Worm (Caenorhabditis elegans) whole organism, midembryonic: ENCODE results near the gene F20G2.3.

Experiments used
- T22C8.4 ChIP-seq: fragments of 200-800 bp; sonication (Bioruptor generic); IDR thresholded peaks from 2 replicates; pipeline ENCODE4 v1.3.6; 2022; ENCODE audit warnings: missing genetic modification characterization, missing compliant biosample characterization
- cog-1 ChIP-seq: sonication (generic microtip); optimal IDR thresholded peaks from 2 replicates; lab custom pipeline; 2016; ENCODE audit warnings: missing genetic modification characterization, missing compliant biosample characterization
- flt-1 ChIP-seq: fragments of 200-800 bp; sonication (Bioruptor generic); IDR thresholded peaks from 2 replicates; pipeline ENCODE4 v1.3.6; 2022; ENCODE audit warnings: missing genetic modification characterization, missing compliant biosample characterization
- klf-2 ChIP-seq: fragments of 200-800 bp; sonication (Bioruptor generic); conservative IDR thresholded peaks from 2 replicates; pipeline ENCODE4 v1.3.6; 2022; ENCODE audit warnings: missing genetic modification reagents, missing genetic modification characterization, missing compliant biosample characterization
- med-1 ChIP-seq: sonication (generic microtip); optimal IDR thresholded peaks from 2 replicates; lab custom pipeline; 2017; ENCODE audit warnings: missing genetic modification characterization, mild to moderate bottlenecking, missing compliant biosample characterization, antibody characterized with exemption, missing genetic modification reagents; ENCODE audit not compliant: insufficient read depth
- ref-1 ChIP-seq: fragments of 200-800 bp; sonication (Bioruptor generic); conservative IDR thresholded peaks from 2 replicates; pipeline ENCODE4 v1.3.6; 2022; ENCODE audit warnings: missing genetic modification reagents, missing genetic modification characterization, missing compliant biosample characterization
- tab-1 ChIP-seq: fragments of 200-800 bp; sonication (Bioruptor generic); IDR thresholded peaks from 2 replicates; pipeline ENCODE4 v1.3.6; 2022; ENCODE audit warnings: missing genetic modification characterization, missing compliant biosample characterization
- ztf-23 ChIP-seq: fragments of 200-800 bp; sonication (Bioruptor generic); IDR thresholded peaks from 2 replicates; pipeline ENCODE4 v1.3.6; 2022; ENCODE audit warnings: missing genetic modification reagents, missing genetic modification characterization, missing compliant biosample characterization
- ztf-29 ChIP-seq: fragments of 200-800 bp; sonication (Bioruptor generic); IDR thresholded peaks from 2 replicates; pipeline ENCODE4 v1.3.6; 2022; ENCODE audit warnings: missing genetic modification reagents, missing genetic modification characterization, missing compliant biosample characterization

The F20G2.3 gene

ce11 chrV:13775529-13775928 lies 7.2 kb upstream of the F20G2.3 start, which contains the start of gene F53C11.1:
Gene F53C11.1, plus strand, starts transcription at chrV:13775796.
- TF ChIP-seq ztf-29 (GFP tag; lab: Robert Waterston, UW) (no peak), T22C8.4 (GFP tag; lab: Robert Waterston, UW) (no peak), klf-2 (GFP tag; lab: Robert Waterston, UW) (no peak), ztf-23 (GFP tag; lab: Robert Waterston, UW) (no peak), flt-1 (GFP tag; lab: Robert Waterston, UW) (no peak), med-1 (GFP tag; lab: Kevin White, UChicago) (no peak), tab-1 (GFP tag; lab: Robert Waterston, UW) (no peak), cog-1 (no peak), ref-1 (GFP tag; lab: Robert Waterston, UW) (no peak)

- TF ChIP-seq flt-1 (GFP tag; lab: Robert Waterston, UW) (no peak), ztf-29 (GFP tag; lab: Robert Waterston, UW) (no peak), klf-2 (GFP tag; lab: Robert Waterston, UW) (no peak), T22C8.4 (GFP tag; lab: Robert Waterston, UW) (no peak), ref-1 (GFP tag; lab: Robert Waterston, UW) (no peak), cog-1 (no peak), med-1 (GFP tag; lab: Kevin White, UChicago) (no peak)
Observed at ce11 chrV:13771209-13771608, 2.9 kb upstream of the F20G2.3 start, which contains the start of gene F20G2.5. Gene F20G2.5, plus strand, starts transcription at chrV:13771509.

DNA sequence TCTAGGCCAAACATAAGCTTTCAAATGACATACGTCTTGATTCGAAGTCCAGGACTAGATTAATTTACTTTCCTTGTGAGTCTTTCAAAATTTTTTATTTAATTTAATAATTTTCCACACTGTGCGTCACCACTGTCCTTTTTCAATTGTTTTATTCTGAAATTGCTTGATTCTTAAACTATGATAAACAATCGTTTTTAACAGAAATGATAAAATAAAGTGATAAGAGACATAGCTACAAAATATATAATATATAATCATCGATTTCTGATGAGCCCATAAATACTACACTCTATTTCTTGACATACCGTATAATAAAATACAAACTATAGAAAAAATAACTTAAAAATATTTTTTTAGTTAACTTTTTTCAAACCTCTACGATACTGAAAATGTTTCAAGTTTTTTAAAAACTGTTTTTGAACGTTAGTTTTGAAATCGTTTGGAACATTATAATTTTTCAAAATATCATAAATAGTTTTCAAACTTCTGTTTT lies 701 bp upstream of the F20G2.3 start, which contains the start of gene nas-24:
Gene nas-24, plus strand, starts transcription at position 446 of the 496 bp plus-strand sequence.
- TF ChIP-seq tab-1 (GFP tag; lab: Robert Waterston, UW) (no peak), klf-2 (GFP tag; lab: Robert Waterston, UW) (no peak), med-1 (GFP tag; lab: Kevin White, UChicago) (no peak), T22C8.4 (GFP tag; lab: Robert Waterston, UW) (no peak), ztf-23 (GFP tag; lab: Robert Waterston, UW) (no peak), ref-1 (GFP tag; lab: Robert Waterston, UW) (no peak), flt-1 (GFP tag; lab: Robert Waterston, UW) (no peak)

DNA sequence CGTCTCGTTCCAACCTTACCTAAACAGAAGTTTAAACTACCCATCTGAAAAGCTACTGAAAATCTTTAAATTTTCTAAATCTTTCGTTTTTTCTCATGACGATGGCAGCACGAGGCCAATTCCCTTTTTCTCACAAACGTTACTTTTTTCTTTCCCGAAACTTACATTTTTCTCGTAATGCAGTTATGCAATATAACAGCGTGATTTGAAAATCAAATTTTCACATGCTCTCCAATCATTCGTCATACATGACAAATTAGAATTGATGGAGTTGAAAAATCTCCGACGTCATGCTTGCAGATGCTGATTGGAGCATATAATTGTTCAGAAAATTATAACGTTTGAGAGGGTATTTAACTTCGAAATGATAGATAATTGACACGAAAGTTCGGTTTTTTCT lies 4.6 kb downstream of the F20G2.3 start:
- TF ChIP-seq flt-1 (GFP tag; lab: Robert Waterston, UW) = no peak
- TF ChIP-seq T22C8.4 (GFP tag; lab: Robert Waterston, UW) = no peak
- no peak for TF ChIP-seq ztf-29 (GFP tag; lab: Robert Waterston, UW)
- TF ChIP-seq ztf-23 (GFP tag; lab: Robert Waterston, UW) = no peak
- no peak for TF ChIP-seq cog-1
- TF ChIP-seq tab-1 (GFP tag; lab: Robert Waterston, UW) = no peak

DNA sequence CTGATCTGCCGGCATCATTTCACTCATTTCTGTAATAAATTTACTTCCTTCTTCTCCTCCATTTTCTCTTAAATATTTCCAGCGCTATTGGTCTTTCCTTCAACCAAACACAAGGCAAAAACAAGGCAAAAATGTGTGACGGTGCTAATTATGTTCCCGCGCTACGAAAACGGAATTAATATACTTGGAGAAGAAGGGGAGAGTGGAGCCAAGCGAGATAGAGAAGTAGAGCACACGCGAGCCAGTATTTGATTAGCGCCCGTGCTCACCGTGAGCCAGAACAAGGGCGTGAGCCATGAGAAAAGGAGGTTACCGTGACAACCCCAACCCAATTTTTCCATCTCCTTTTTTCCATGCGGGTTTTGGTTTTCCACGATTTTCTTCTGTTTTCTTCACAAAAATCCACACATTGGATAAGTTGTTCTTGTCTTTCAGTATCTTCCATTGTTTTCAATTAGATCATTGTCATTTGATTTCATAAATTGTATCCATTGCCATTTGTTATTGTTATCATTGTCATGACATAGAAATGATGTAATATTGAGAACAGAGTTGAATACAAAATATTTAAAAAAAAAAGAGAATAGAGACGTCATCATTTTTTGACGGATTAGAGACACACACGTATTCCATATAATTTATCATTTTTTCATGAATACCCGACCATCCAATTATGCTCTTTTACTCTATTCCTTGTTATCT lies 5.7 kb downstream of the F20G2.3 start, which contains the start of gene F20G2.6:
Gene F20G2.6, plus strand, starts transcription at position 652 of the 702 bp plus-strand sequence.
- TF ChIP-seq tab-1 (GFP tag; lab: Robert Waterston, UW) (no peak), ztf-29 (GFP tag; lab: Robert Waterston, UW) (no peak), med-1 (GFP tag; lab: Kevin White, UChicago) (no peak), ztf-23 (GFP tag; lab: Robert Waterston, UW) (no peak), flt-1 (GFP tag; lab: Robert Waterston, UW) (no peak), T22C8.4 (GFP tag; lab: Robert Waterston, UW) (no peak), cog-1 (no peak)

ce11 chrV:13757349-13757748 lies 10.9 kb downstream of the F20G2.3 start:
- no peak for TF ChIP-seq ztf-23 (GFP tag; lab: Robert Waterston, UW)
- TF ChIP-seq ztf-29 (GFP tag; lab: Robert Waterston, UW) = no peak
- TF ChIP-seq ref-1 (GFP tag; lab: Robert Waterston, UW) = no peak
- TF ChIP-seq flt-1 (GFP tag; lab: Robert Waterston, UW) = no peak
- no peak for TF ChIP-seq cog-1
- TF ChIP-seq klf-2 (GFP tag; lab: Robert Waterston, UW) = no peak
- no peak for TF ChIP-seq T22C8.4 (GFP tag; lab: Robert Waterston, UW)
- no peak for TF ChIP-seq tab-1 (GFP tag; lab: Robert Waterston, UW)
- no peak for TF ChIP-seq med-1 (GFP tag; lab: Kevin White, UChicago)

DNA sequence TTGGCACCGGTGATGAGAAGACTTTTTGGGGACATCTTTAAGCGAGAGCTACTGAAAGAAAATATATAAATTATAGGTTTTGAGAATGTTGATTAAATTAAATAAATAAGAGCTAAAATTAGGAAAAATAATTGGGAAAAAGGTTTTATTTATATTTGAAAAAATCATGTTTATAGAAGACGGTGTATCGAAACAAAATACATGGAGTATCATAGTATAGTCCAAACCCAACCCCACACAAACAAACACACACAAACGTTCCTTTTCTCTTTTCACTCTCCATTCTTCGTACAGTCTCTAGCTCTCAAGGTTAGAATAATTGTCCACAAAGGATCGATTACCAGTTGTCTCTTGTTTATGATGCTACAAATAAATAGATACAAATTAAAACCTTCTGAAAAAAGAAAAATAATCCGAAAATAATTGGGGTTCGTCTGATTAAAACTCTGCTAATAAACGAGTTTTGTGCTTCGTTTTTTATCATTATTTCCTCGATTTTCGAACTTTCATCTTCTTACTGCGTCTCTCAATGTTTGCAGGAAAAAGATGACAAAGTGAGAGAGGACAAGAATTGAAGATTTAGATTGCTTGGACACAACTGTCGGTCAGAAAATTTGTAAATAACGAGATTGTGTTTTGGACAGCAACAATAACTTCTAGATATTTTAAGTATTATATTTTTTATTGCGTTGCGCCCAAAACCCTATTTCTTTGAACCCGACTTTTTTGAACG lies 11.8 kb downstream of the F20G2.3 start, which contains the start of gene F20G2.2:
Gene F20G2.2, minus strand, starts transcription at position 51 of the 733 bp plus-strand sequence.
- TF ChIP-seq klf-2 (GFP tag; lab: Robert Waterston, UW) (no peak), med-1 (GFP tag; lab: Kevin White, UChicago) (no peak), ref-1 (GFP tag; lab: Robert Waterston, UW) (no peak), ztf-23 (GFP tag; lab: Robert Waterston, UW) (no peak)

- TF ChIP-seq cog-1 (no peak), flt-1 (GFP tag; lab: Robert Waterston, UW) (no peak), T22C8.4 (GFP tag; lab: Robert Waterston, UW) (no peak), ztf-29 (GFP tag; lab: Robert Waterston, UW) (no peak), klf-2 (GFP tag; lab: Robert Waterston, UW) (no peak), ref-1 (GFP tag; lab: Robert Waterston, UW) (no peak), tab-1 (GFP tag; lab: Robert Waterston, UW) (no peak), med-1 (GFP tag; lab: Kevin White, UChicago) (no peak), ztf-23 (GFP tag; lab: Robert Waterston, UW) (no peak)
Observed at ce11 chrV:13753481-13753880, 14.8 kb downstream of the F20G2.3 start, which contains the start of gene F20G2.1. Gene F20G2.1, minus strand, starts transcription at chrV:13753581.
